Worm (Caenorhabditis elegans): ENCODE results near the gene B0024.15.

- TF ChIP-seq ets-5 (GFP tag; IDR thresholded peaks at IDR 0.05) (no peak), nhr-19 (GFP tag; conservative IDR thresholded peaks at IDR 0.05) (no peak)
Observed at ce11 chrV:10260460-10260859, 29.4 kb upstream of the B0024.15 start, which contains the start of gene sri-18.
